Worm (Caenorhabditis elegans) whole organism, L3 larva: Measurements from ENCODE around the gene sax-3.

Source experiments
- R02D3.7 ChIP-seq: fragments of 150-350 bp; optimal IDR thresholded peaks from 2 replicates; lab custom pipeline; 2014; ENCODE audit warnings: missing biosample characterization, missing genetic modification characterization
- hmg-11 ChIP-seq: sonication (generic microtip); optimal IDR thresholded peaks from 2 replicates; lab custom pipeline; 2016; ENCODE audit warnings: missing genetic modification characterization, missing compliant biosample characterization
- nhr-77 ChIP-seq: fragments of 150-350 bp; optimal IDR thresholded peaks from 2 replicates; lab custom pipeline; 2014; ENCODE audit warnings: missing biosample characterization, missing genetic modification characterization
- ztf-4 ChIP-seq: fragments of 150-350 bp; optimal IDR thresholded peaks from 2 replicates; lab custom pipeline; 2014; ENCODE audit warnings: missing biosample characterization, missing genetic modification characterization

DNA sequence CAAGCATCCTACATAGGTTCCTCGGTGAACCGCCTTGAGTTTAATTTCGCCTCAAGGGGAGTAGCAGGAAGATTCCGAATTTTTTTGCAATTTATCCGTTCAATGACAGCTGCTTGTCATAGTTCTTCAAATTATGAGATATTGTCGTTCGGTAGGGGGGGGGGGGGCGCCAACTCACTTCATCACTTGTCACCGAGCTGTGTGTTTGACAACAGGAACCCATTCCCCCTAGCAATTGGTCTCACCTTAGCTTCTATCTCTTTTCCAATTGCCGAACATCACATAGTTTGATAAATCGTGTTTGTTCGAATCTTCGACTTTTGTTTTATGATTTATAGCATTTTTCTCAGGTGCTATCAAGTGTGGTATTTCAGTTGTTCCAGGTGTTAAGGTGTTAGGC lies 28.9 kb upstream of the sax-3 start:
- TF ChIP-seq hmg-11 (no peak), ztf-4 (tag; lab: Kevin White, UChicago) (no peak), nhr-77 (tag; lab: Kevin White, UChicago) (no peak), R02D3.7 (no peak)
